Fruit fly (Drosophila melanogaster) whole organism, prepupa: ENCODE measurements around the gene CG42655.

Experiments
- CG6808 ChIP-seq: fragments of 200-800 bp; sonication (Bioruptor generic); optimal IDR thresholded peaks from 3 replicates; lab custom pipeline; 2017; ENCODE audit warnings: missing biosample characterization, missing genetic modification characterization, mild to moderate bottlenecking, moderate library complexity, missing genetic modification reagents
- Ets21C ChIP-seq: fragments of 200-800 bp; sonication (Bioruptor generic); optimal IDR thresholded peaks from 3 replicates; lab custom pipeline; 2016; ENCODE audit warnings: missing biosample characterization, missing genetic modification characterization
- Met ChIP-seq: fragments of 200-800 bp; sonication (Bioruptor generic); optimal IDR thresholded peaks from 3 replicates; lab custom pipeline; 2016; ENCODE audit warnings: missing biosample characterization, missing genetic modification characterization
- dac ChIP-seq: fragments of 200-800 bp; sonication (Bioruptor generic); optimal IDR thresholded peaks from 2 replicates; lab custom pipeline; 2017; ENCODE audit warnings: missing biosample characterization, mild to moderate bottlenecking, missing genetic modification characterization

DNA sequence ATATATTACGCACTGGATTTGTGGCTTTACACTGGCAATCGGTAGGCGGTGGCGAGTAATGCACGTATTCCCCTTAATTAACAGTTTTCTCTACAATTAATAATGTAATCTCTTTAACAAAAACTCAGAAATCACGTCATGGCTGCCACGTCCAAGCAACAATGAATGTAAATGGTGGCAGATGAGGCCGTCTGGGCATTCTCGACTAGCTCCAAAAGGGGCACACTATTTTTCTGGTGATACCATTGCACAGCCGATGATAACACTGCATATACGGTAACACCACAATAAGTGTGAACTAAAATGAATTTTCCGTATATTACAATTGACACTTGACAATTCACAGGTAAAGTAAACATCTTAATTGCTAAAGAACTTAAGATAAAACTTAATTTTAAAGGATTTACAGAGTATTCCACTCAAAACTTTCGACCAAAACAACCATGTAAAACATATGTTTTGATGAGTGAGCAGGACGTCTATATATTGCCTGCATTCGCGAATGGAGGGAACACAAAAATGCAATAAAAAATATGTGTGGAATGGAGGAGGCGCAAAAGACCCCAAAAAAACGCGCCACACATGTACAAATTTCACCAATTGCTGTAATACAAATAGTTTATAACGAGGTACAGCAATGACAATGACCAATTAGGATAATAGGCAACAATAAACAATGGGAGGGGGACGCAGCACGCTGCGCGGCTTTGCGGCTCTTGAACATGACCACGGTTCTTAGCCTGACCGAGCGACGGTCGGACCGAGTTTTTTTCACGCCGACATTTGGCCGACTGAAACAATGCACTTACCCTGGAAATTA is 44.1 kb downstream of the CG42655 start:
- TF ChIP-seq Met (GFP tag; lab: Kevin White, UChicago) (no peak), CG6808 (GFP tag; lab: Kevin White, UChicago) (no peak), Ets21C (GFP tag; lab: Kevin White, UChicago) (no peak), dac (GFP tag; lab: Kevin White, UChicago) (no peak)
